Fruit fly (Drosophila melanogaster) whole organism, pupa: ENCODE measurements around the gene Osbp.

Experiments
- CG10348 ChIP-seq: fragments of 200-800 bp; sonication (Bioruptor generic); IDR thresholded peaks from 2 replicates; pipeline ENCODE4 v1.3.6; 2022; ENCODE audit warnings: missing biosample characterization, missing genetic modification characterization
- CG12605 ChIP-seq: fragments of 200-800 bp; sonication (Bioruptor generic); IDR thresholded peaks from 2 replicates; pipeline ENCODE4 v1.3.6; 2022; ENCODE audit warnings: missing biosample characterization, missing genetic modification characterization
- CG13204 ChIP-seq: fragments of 200-800 bp; sonication (Bioruptor generic); optimal IDR thresholded peaks from 2 replicates; lab custom pipeline; 2018; ENCODE audit warnings: missing biosample characterization, mild to moderate bottlenecking, missing genetic modification characterization, moderate library complexity
- CG14655 ChIP-seq: fragments of 200-800 bp; sonication (Bioruptor generic); optimal IDR thresholded peaks from 3 replicates; lab custom pipeline; 2017; ENCODE audit warnings: mild to moderate bottlenecking, missing biosample characterization, missing genetic modification reagents, missing genetic modification characterization
- CG15710 ChIP-seq: fragments of 200-800 bp; sonication (Bioruptor generic); optimal IDR thresholded peaks from 2 replicates; lab custom pipeline; 2018; ENCODE audit warnings: missing biosample characterization, mild to moderate bottlenecking, missing genetic modification characterization, moderate library complexity
- CG17806 ChIP-seq: fragments of 200-800 bp; sonication (Bioruptor generic); optimal IDR thresholded peaks from 2 replicates; lab custom pipeline; 2018; ENCODE audit warnings: missing biosample characterization, mild to moderate bottlenecking, missing genetic modification characterization, moderate library complexity
- CG32121 ChIP-seq: fragments of 200-800 bp; sonication (Bioruptor generic); IDR thresholded peaks from 2 replicates; pipeline ENCODE4 v1.3.6; 2022; ENCODE audit warnings: missing biosample characterization, missing genetic modification characterization
- CG34367 ChIP-seq: fragments of 200-800 bp; sonication (Bioruptor generic); optimal IDR thresholded peaks from 2 replicates; lab custom pipeline; 2018; ENCODE audit warnings: missing biosample characterization, mild to moderate bottlenecking, missing genetic modification characterization
- CG4496 ChIP-seq: fragments of 200-800 bp; sonication (Bioruptor generic); IDR thresholded peaks from 3 replicates; pipeline ENCODE4 v1.3.6; 2022; ENCODE audit warnings: missing biosample characterization, missing genetic modification characterization
- CG8159 ChIP-seq: fragments of 200-800 bp; sonication (Bioruptor generic); optimal IDR thresholded peaks from 3 replicates; lab custom pipeline; 2018; ENCODE audit warnings: missing biosample characterization, mild to moderate bottlenecking, missing genetic modification characterization, moderate library complexity
- CG8301 ChIP-seq: fragments of 200-800 bp; sonication (Bioruptor generic); optimal IDR thresholded peaks from 2 replicates; lab custom pipeline; 2018; ENCODE audit warnings: missing biosample characterization, mild to moderate bottlenecking, missing genetic modification characterization
- CG9948 ChIP-seq: fragments of 200-800 bp; sonication (Bioruptor generic); optimal IDR thresholded peaks from 2 replicates; lab custom pipeline; 2018; ENCODE audit warnings: missing biosample characterization, mild to moderate bottlenecking, missing genetic modification characterization, moderate library complexity
- D1 ChIP-seq: fragments of 200-800 bp; sonication (Bioruptor generic); optimal IDR thresholded peaks from 2 replicates; lab custom pipeline; 2018; ENCODE audit warnings: missing biosample characterization, mild to moderate bottlenecking, missing genetic modification characterization, moderate library complexity
- EcR ChIP-seq: fragments of 200-800 bp; sonication (Bioruptor generic); optimal IDR thresholded peaks from 3 replicates; lab custom pipeline; 2019; ENCODE audit warnings: missing biosample characterization, missing genetic modification characterization, mild to moderate bottlenecking, moderate library complexity, missing genetic modification reagents
- Ets98B ChIP-seq: fragments of 200-800 bp; sonication (Bioruptor generic); IDR thresholded peaks from 2 replicates; pipeline ENCODE4 v1.3.6; 2022; ENCODE audit warnings: missing biosample characterization, missing genetic modification characterization
- Pif1A ChIP-seq: fragments of 200-800 bp; sonication (Bioruptor generic); optimal IDR thresholded peaks from 3 replicates; lab custom pipeline; 2016; ENCODE audit warnings: missing biosample characterization, missing genetic modification characterization
- Pif1B ChIP-seq: fragments of 200-800 bp; sonication (Bioruptor generic); optimal IDR thresholded peaks from 3 replicates; lab custom pipeline; 2016; ENCODE audit warnings: missing biosample characterization, missing genetic modification characterization
- Snoo ChIP-seq: fragments of 200-800 bp; sonication (Bioruptor generic); optimal IDR thresholded peaks from 3 replicates; lab custom pipeline; 2017; ENCODE audit warnings: missing biosample characterization, mild to moderate bottlenecking, missing genetic modification characterization, inconsistent platforms
- fd96Ca ChIP-seq: fragments of 200-800 bp; sonication (Bioruptor generic); IDR thresholded peaks from 3 replicates; pipeline ENCODE4 v1.3.6; 2022; ENCODE audit warnings: missing biosample characterization, missing genetic modification characterization
- gl ChIP-seq: fragments of 200-800 bp; sonication (Bioruptor generic); optimal IDR thresholded peaks from 2 replicates; lab custom pipeline; 2018; ENCODE audit warnings: missing biosample characterization, mild to moderate bottlenecking, missing genetic modification characterization
- rn ChIP-seq: fragments of 200-800 bp; sonication (Bioruptor generic); IDR thresholded peaks from 2 replicates; pipeline ENCODE4 v1.3.6; 2022; ENCODE audit warnings: missing biosample characterization, missing genetic modification characterization

Osbp gene

DNA sequence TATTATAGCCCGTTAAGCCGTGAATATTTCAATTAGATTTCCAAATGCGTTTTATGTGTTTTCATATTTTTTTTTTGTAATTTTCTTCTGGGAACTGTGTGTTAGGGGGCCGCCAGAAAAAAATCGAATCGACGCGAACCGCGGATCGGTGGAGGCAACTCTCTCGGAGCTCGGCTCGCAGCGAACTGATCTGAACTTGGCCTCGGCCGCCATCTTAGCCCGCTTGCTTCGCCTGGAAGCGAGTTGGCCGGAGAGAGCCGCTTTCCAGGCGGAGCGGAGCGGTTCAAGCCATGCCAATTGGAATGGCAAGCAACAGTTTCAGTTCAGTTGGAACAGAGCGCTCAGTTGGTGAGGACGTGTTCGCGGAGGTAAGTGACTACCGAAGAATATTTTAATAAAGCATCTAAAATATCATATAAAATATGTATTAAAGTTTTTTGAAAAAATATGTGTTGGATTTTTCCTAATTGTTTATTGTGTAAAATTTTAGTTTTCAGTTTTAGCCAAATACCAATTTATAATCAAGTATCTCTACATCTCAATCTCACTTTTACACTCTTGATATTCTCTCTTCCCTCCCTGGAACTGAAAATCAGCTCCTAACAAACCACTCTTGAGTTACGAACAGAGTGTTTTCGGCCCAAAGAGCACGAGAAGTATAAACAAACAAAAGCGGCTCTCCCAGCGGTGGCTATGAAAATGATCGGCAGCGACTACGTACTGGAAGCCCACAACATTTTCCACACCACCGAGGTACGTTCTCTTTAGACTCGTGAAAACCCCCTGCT, 43.4 kb downstream of the Osbp start, which contains the start of the genes CG31121 and CG11069:
Gene CG31121, minus strand, starts transcription at position 187 of the 788 bp plus-strand sequence.
Gene CG11069, plus strand, starts transcription at position 324 of the 788 bp plus-strand sequence.
- TF ChIP-seq CG13204 (peak; percentile 19), EcR (GFP tag; lab: Kevin White, UChicago) (peak; percentile 46), Pif1A (GFP tag; lab: Kevin White, UChicago) (no peak), CG8159 (tag; lab: Kevin White, UChicago) (no peak), rn (GFP tag; lab: Robert Waterston, UW) (no peak), CG32121 (GFP tag; lab: Robert Waterston, UW) (no peak), CG8301 (tag; lab: Kevin White, UChicago) (no peak), CG15710 (tag; lab: Kevin White, UChicago) (no peak), CG10348 (no peak), CG4496 (no peak), CG34367 (tag; lab: Kevin White, UChicago) (no peak), CG17806 (tag; lab: Kevin White, UChicago) (no peak), CG12605 (no peak), CG14655 (GFP tag; lab: Kevin White, UChicago) (no peak), gl (tag; lab: Kevin White, UChicago) (no peak), Snoo (tag; lab: Kevin White, UChicago) (no peak), Pif1B (GFP tag; lab: Kevin White, UChicago) (no peak), D1 (tag; lab: Kevin White, UChicago) (no peak), fd96Ca (GFP tag; lab: Robert Waterston, UW) (0 out of 3 replicates have a peak, but pooled peaks have one; percentile 48), CG9948 (tag; lab: Kevin White, UChicago) (no peak), Ets98B (peak; percentile 41; the same call in 1 of the 2 replicates)

DNA sequence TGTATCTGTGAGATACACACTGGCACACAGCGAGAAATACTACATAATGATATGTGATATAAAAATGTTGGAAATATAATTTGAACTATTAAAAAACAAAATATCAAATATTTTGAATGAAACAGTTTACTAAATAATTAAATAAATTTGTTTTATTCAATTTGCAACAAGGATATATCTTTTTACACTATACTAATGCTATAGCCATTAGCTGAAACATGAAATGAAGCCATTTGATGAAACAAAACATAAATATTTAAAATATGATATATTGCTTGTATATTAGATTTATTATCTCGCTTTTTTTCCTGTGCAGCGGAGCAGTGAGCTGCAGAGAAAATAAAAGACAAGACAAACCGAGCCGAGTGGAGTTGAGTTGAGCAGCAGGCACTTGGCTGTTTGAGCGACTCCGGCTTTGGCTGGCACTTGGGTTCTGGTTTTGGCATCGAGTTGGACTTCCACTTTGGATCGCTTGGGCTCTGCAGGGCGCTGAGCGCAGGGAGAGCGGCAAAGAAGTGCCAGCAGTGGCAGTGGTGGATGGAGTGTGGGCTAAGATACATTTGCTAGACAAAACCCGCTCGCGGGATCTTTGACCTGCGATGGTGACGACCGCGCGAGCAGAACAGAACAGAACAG, 44.6 kb downstream of the Osbp start:
- TF ChIP-seq CG13204 (peak; percentile 51), CG9948 (tag; lab: Kevin White, UChicago) (peak; percentile 95), D1 (tag; lab: Kevin White, UChicago) (peak; percentile 98), gl (tag; lab: Kevin White, UChicago) (peak; percentile 74), rn (GFP tag; lab: Robert Waterston, UW) (peak; percentile 64; the same call in 1 of the 2 replicates), Snoo (tag; lab: Kevin White, UChicago) (peak; percentile 82), Pif1A (GFP tag; lab: Kevin White, UChicago) (peak; percentile 70), CG12605 (peak; percentile 56), CG14655 (GFP tag; lab: Kevin White, UChicago) (peak; percentile 96), CG8159 (tag; lab: Kevin White, UChicago) (peak; percentile 96), CG10348 (peak; percentile 23; the same call in 1 of the 2 replicates), CG32121 (GFP tag; lab: Robert Waterston, UW) (peak; percentile 88), fd96Ca (GFP tag; lab: Robert Waterston, UW) (0 out of 3 replicates have a peak, but pooled peaks have one; percentile 12), Pif1B (GFP tag; lab: Kevin White, UChicago) (peak; percentile 76), CG34367 (tag; lab: Kevin White, UChicago) (peak; percentile 83), CG4496 (peak; percentile 79), CG17806 (tag; lab: Kevin White, UChicago) (peak; percentile 95), CG15710 (tag; lab: Kevin White, UChicago) (peak; percentile 91), CG8301 (tag; lab: Kevin White, UChicago) (peak; percentile 94), EcR (GFP tag; lab: Kevin White, UChicago) (peak; percentile 79), Ets98B (peak; percentile 61)

DNA sequence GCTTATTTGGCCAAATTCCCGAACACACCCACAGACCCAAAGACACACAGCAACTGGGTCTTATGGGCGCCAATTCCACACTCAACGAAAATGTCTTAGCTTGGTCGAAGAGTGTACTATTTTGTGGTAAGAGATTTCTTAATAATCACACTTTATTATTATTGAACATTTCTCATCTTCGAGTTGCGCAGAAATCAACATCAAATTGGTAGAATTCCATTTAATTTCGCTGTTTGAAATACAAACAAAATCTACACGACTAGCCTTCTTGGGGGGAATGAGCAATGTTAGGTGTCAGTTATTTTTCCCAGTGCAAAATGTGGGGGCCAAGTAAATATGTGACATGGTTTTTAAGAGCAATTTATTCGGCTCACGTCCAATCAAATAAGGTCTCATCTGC, 47.1 kb downstream of the Osbp start:
- no peak for TF ChIP-seq EcR (GFP tag; lab: Kevin White, UChicago)
- no peak for TF ChIP-seq D1 (tag; lab: Kevin White, UChicago)
- peak; percentile 45 for TF ChIP-seq CG14655 (GFP tag; lab: Kevin White, UChicago)
- no peak for TF ChIP-seq CG12605
- TF ChIP-seq CG8301 (tag; lab: Kevin White, UChicago): peak; percentile 51
- peak; percentile 39 for TF ChIP-seq Ets98B
- no peak for TF ChIP-seq CG15710 (tag; lab: Kevin White, UChicago)
- TF ChIP-seq rn (GFP tag; lab: Robert Waterston, UW): no peak
- TF ChIP-seq CG8159 (tag; lab: Kevin White, UChicago): no peak
- TF ChIP-seq CG4496: no peak
- no peak for TF ChIP-seq CG17806 (tag; lab: Kevin White, UChicago)
- TF ChIP-seq fd96Ca (GFP tag; lab: Robert Waterston, UW): peak; percentile 50; the same call in 1 of the 3 replicates
- peak; percentile 3 for TF ChIP-seq Pif1A (GFP tag; lab: Kevin White, UChicago)
- TF ChIP-seq CG10348: no peak
- no peak for TF ChIP-seq CG34367 (tag; lab: Kevin White, UChicago)
- TF ChIP-seq CG32121 (GFP tag; lab: Robert Waterston, UW): no peak; the same call in 1 of the 2 replicates
- TF ChIP-seq gl (tag; lab: Kevin White, UChicago): no peak

DNA sequence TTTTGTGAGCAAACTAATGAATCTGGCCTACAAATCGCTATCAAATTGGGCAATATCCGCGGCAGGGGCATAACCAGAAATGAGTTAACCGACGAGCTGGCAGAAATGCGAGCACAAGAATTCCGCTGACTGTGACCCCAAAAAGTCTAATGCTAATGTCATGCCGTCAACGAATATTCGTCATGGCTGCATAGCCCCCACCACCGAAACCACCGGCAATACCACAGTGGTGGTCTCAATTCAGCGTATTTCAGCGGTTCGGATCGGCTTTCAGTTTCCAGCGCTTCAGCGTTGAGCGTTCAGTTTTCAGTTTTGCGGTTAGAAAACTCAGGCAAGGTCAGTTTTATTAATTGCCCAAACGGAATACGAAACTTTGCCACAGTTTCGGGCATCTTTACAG, 47.8 kb downstream of the Osbp start:
- TF ChIP-seq CG13204: no peak
- no peak for TF ChIP-seq CG9948 (tag; lab: Kevin White, UChicago)
- no peak for TF ChIP-seq CG4496
- no peak for TF ChIP-seq gl (tag; lab: Kevin White, UChicago)
- no peak for TF ChIP-seq CG32121 (GFP tag; lab: Robert Waterston, UW)
- no peak for TF ChIP-seq CG17806 (tag; lab: Kevin White, UChicago)
- TF ChIP-seq CG12605: no peak
- TF ChIP-seq CG10348: no peak
- TF ChIP-seq D1 (tag; lab: Kevin White, UChicago): no peak
- no peak for TF ChIP-seq CG8159 (tag; lab: Kevin White, UChicago)
- no peak for TF ChIP-seq CG34367 (tag; lab: Kevin White, UChicago)
